Worm (Caenorhabditis elegans) whole organism, young adult: Measurements from ENCODE around the gene F17C11.26.

Experiments used
- F23B12.7 ChIP-seq: sonication (generic microtip); optimal IDR thresholded peaks from 2 replicates; lab custom pipeline; 2017; ENCODE audit warnings: missing genetic modification characterization, mild to moderate bottlenecking, missing compliant biosample characterization, antibody characterized with exemption, moderate library complexity; ENCODE audit not compliant: insufficient read depth
- F33H1.4 ChIP-seq: fragments of 200-800 bp; sonication (Bioruptor generic); IDR thresholded peaks from 2 replicates; pipeline ENCODE4 v1.3.6; 2022; ENCODE audit warnings: missing genetic modification reagents, missing genetic modification characterization, missing compliant biosample characterization
- F37B4.10 ChIP-seq: fragments of 200-800 bp; sonication (Bioruptor generic); IDR thresholded peaks from 2 replicates; pipeline ENCODE4 v1.3.6; 2022; ENCODE audit warnings: missing genetic modification characterization, missing compliant biosample characterization
- F52B5.7 ChIP-seq: sonication (generic microtip); optimal IDR thresholded peaks from 2 replicates; lab custom pipeline; 2016; ENCODE audit warnings: mild to moderate bottlenecking, missing genetic modification characterization, missing compliant biosample characterization
- F57C9.4 ChIP-seq: sonication (generic microtip); optimal IDR thresholded peaks from 2 replicates; lab custom pipeline; 2017; ENCODE audit warnings: mild to moderate bottlenecking, missing genetic modification characterization, missing compliant biosample characterization
- K11D2.4 ChIP-seq: fragments of 200-800 bp; sonication (Bioruptor generic); IDR thresholded peaks from 2 replicates; pipeline ENCODE4 v1.3.6; 2022; ENCODE audit warnings: missing genetic modification reagents, missing genetic modification characterization, missing compliant biosample characterization
- Y53G8AR.9 ChIP-seq: fragments of 200-800 bp; sonication (Bioruptor generic); conservative IDR thresholded peaks from 2 replicates; pipeline ENCODE4 v1.3.6; 2022; ENCODE audit warnings: missing genetic modification reagents, missing genetic modification characterization, missing compliant biosample characterization
- Y56A3A.18 ChIP-seq: fragments of 200-800 bp; sonication (Bioruptor generic); IDR thresholded peaks from 2 replicates; pipeline ENCODE4 v1.3.6; 2022; ENCODE audit warnings: missing genetic modification reagents, missing genetic modification characterization, missing compliant biosample characterization
- Y95B8A.8 ChIP-seq: fragments of 200-800 bp; sonication (Bioruptor generic); IDR thresholded peaks from 2 replicates; pipeline ENCODE4 v1.3.6; 2022; ENCODE audit warnings: missing genetic modification reagents, missing genetic modification characterization, missing compliant biosample characterization
- ZK185.1 ChIP-seq: sonication (generic microtip); optimal IDR thresholded peaks from 2 replicates; lab custom pipeline; 2016; ENCODE audit warnings: mild to moderate bottlenecking, missing genetic modification characterization, missing compliant biosample characterization; ENCODE audit not compliant: poor library complexity, severe bottlenecking
- aptf-2 ChIP-seq: fragments of 200-800 bp; sonication (Bioruptor generic); conservative IDR thresholded peaks from 2 replicates; pipeline ENCODE4 v1.3.6; 2022; ENCODE audit warnings: missing genetic modification reagents, missing genetic modification characterization, missing compliant biosample characterization
- atf-7 ChIP-seq: sonication (generic microtip); optimal IDR thresholded peaks from 2 replicates; lab custom pipeline; 2017; ENCODE audit warnings: mild to moderate bottlenecking, missing genetic modification characterization, missing compliant biosample characterization
- athp-1 ChIP-seq: sonication (generic microtip); optimal IDR thresholded peaks from 2 replicates; lab custom pipeline; 2017; ENCODE audit warnings: mild to moderate bottlenecking, missing genetic modification characterization, missing compliant biosample characterization
- attf-3 ChIP-seq: fragments of 200-800 bp; sonication (Bioruptor generic); conservative IDR thresholded peaks from 2 replicates; pipeline ENCODE4 v1.3.6; 2022; ENCODE audit warnings: missing genetic modification reagents, missing genetic modification characterization, missing compliant biosample characterization
- attf-6 ChIP-seq: fragments of 200-800 bp; sonication (Bioruptor generic); IDR thresholded peaks from 2 replicates; pipeline ENCODE4 v1.3.6; 2022; ENCODE audit warnings: missing genetic modification reagents, missing genetic modification characterization, missing compliant biosample characterization
- bed-1 ChIP-seq: fragments of 200-800 bp; sonication (Bioruptor generic); IDR thresholded peaks from 2 replicates; pipeline ENCODE4 v1.3.6; 2022; ENCODE audit warnings: missing genetic modification reagents, missing genetic modification characterization, missing compliant biosample characterization
- ceh-100 ChIP-seq: fragments of 200-800 bp; sonication (Bioruptor generic); IDR thresholded peaks from 2 replicates; pipeline ENCODE4 v1.3.6; 2022; ENCODE audit warnings: missing genetic modification reagents, missing genetic modification characterization, missing compliant biosample characterization
- ceh-79 ChIP-seq: sonication (generic microtip); optimal IDR thresholded peaks from 2 replicates; lab custom pipeline; 2017; ENCODE audit warnings: mild to moderate bottlenecking, missing genetic modification characterization, missing compliant biosample characterization
- chd-7 ChIP-seq: sonication (generic microtip); optimal IDR thresholded peaks from 2 replicates; lab custom pipeline; 2016; ENCODE audit warnings: mild to moderate bottlenecking, missing genetic modification characterization, moderate library complexity, missing compliant biosample characterization
- dpff-1 ChIP-seq: sonication (generic microtip); optimal IDR thresholded peaks from 2 replicates; lab custom pipeline; 2017; ENCODE audit warnings: mild to moderate bottlenecking, missing genetic modification characterization, missing compliant biosample characterization
- egl-18 ChIP-seq: fragments of 200-800 bp; sonication (Bioruptor generic); IDR thresholded peaks from 2 replicates; pipeline ENCODE4 v1.3.6; 2022; ENCODE audit warnings: missing genetic modification reagents, missing genetic modification characterization, missing compliant biosample characterization
- egrh-3 ChIP-seq: fragments of 200-800 bp; sonication (Bioruptor generic); IDR thresholded peaks from 2 replicates; pipeline ENCODE4 v1.3.6; 2022; ENCODE audit warnings: missing genetic modification reagents, missing genetic modification characterization, missing compliant biosample characterization
- ekl-4 ChIP-seq: fragments of 200-800 bp; sonication (Bioruptor generic); IDR thresholded peaks from 2 replicates; pipeline ENCODE4 v1.3.6; 2022; ENCODE audit warnings: missing genetic modification reagents, missing genetic modification characterization, missing compliant biosample characterization
- him-1 ChIP-seq: sonication (generic microtip); optimal IDR thresholded peaks from 2 replicates; lab custom pipeline; 2016; ENCODE audit warnings: missing genotype, missing genetic modification reagents, missing genetic modification characterization, missing compliant biosample characterization
- hlh-26 ChIP-seq: fragments of 200-800 bp; sonication (Bioruptor generic); conservative IDR thresholded peaks from 2 replicates; pipeline ENCODE4 v1.3.6; 2022; ENCODE audit warnings: missing genetic modification reagents, missing genetic modification characterization, missing compliant biosample characterization
- lin-26 ChIP-seq: fragments of 200-800 bp; sonication (Bioruptor generic); IDR thresholded peaks from 2 replicates; pipeline ENCODE4 v1.3.6; 2022; ENCODE audit warnings: missing genetic modification reagents, missing genetic modification characterization, missing compliant biosample characterization
- lin-35 ChIP-seq, 3 experiments: fragments of 150-350 bp in 2 of 3; sonication (generic microtip) in 1 of 3; optimal IDR thresholded peaks; 2 replicates each; lab custom pipeline; 2014 to 2018; ENCODE audit warnings: missing biosample characterization in 3 of 3, missing genetic modification characterization in 3 of 3, missing genetic modification reagents in 3 of 3
- lin-54 ChIP-seq: fragments of 200-800 bp; sonication (Bioruptor generic); optimal IDR thresholded peaks from 2 replicates; lab custom pipeline; 2018; ENCODE audit warnings: mild to moderate bottlenecking, missing genetic modification characterization, missing compliant biosample characterization
- madf-6 ChIP-seq: fragments of 200-800 bp; sonication (Bioruptor generic); IDR thresholded peaks from 2 replicates; pipeline ENCODE4 v1.3.6; 2022; ENCODE audit warnings: missing genetic modification reagents, missing genetic modification characterization, missing compliant biosample characterization
- mel-28 ChIP-seq: sonication (generic microtip); optimal IDR thresholded peaks from 2 replicates; lab custom pipeline; 2016; ENCODE audit warnings: borderline replicate concordance, mild to moderate bottlenecking, missing genetic modification characterization, missing compliant biosample characterization
- mes-4 ChIP-seq: sonication (generic microtip); optimal IDR thresholded peaks from 2 replicates; lab custom pipeline; 2016; ENCODE audit warnings: missing genotype, missing genetic modification characterization, missing compliant biosample characterization
- nfya-1 ChIP-seq: sonication (generic microtip); optimal IDR thresholded peaks from 2 replicates; lab custom pipeline; 2017; ENCODE audit warnings: antibody characterized with exemption, missing compliant biosample characterization, missing genetic modification characterization, borderline replicate concordance; ENCODE audit not compliant: insufficient read depth
- nhr-120 ChIP-seq: fragments of 200-800 bp; sonication (Bioruptor generic); IDR thresholded peaks from 2 replicates; pipeline ENCODE4 v1.3.6; 2022; ENCODE audit warnings: missing genetic modification characterization, missing compliant biosample characterization
- nhr-80 ChIP-seq: sonication (generic microtip); optimal IDR thresholded peaks from 2 replicates; lab custom pipeline; 2016; ENCODE audit warnings: missing genetic modification characterization, missing compliant biosample characterization
- rcor-1 ChIP-seq: fragments of 200-800 bp; sonication (Bioruptor generic); IDR thresholded peaks from 2 replicates; pipeline ENCODE4 v1.3.6; 2022; ENCODE audit warnings: missing genetic modification reagents, missing genetic modification characterization, missing compliant biosample characterization
- rec-8 ChIP-seq, 2 experiments: sonication (generic microtip); optimal IDR thresholded peaks; 2 replicates each; lab custom pipeline; 2016; ENCODE audit warnings: mild to moderate bottlenecking in 2 of 2, missing genetic modification characterization in 2 of 2, missing genetic modification reagents in 2 of 2, missing genotype in 2 of 2, missing biosample characterization in 1 of 2, missing compliant biosample characterization in 1 of 2, moderate library complexity in 1 of 2
- snpc-1.1 ChIP-seq: sonication (generic microtip); optimal IDR thresholded peaks from 2 replicates; lab custom pipeline; 2017; ENCODE audit warnings: missing genetic modification characterization, mild to moderate bottlenecking, missing compliant biosample characterization, antibody characterized with exemption, moderate library complexity, missing genotype, missing genetic modification reagents; ENCODE audit not compliant: insufficient read depth
- snpc-3.4 ChIP-seq: sonication (generic microtip); optimal IDR thresholded peaks from 2 replicates; lab custom pipeline; 2017; ENCODE audit warnings: missing genetic modification characterization, mild to moderate bottlenecking, missing compliant biosample characterization, antibody characterized with exemption, moderate library complexity, missing genotype, missing genetic modification reagents
- sptf-2 ChIP-seq: fragments of 200-800 bp; sonication (Bioruptor generic); optimal IDR thresholded peaks from 2 replicates; lab custom pipeline; 2018; ENCODE audit warnings: mild to moderate bottlenecking, missing genetic modification characterization, missing compliant biosample characterization
- unc-130 ChIP-seq: sonication (generic microtip); optimal IDR thresholded peaks from 2 replicates; lab custom pipeline; 2016; ENCODE audit warnings: missing genetic modification reagents, missing genetic modification characterization, missing compliant biosample characterization
- ztf-3 ChIP-seq: fragments of 200-800 bp; sonication (Bioruptor generic); optimal IDR thresholded peaks from 2 replicates; lab custom pipeline; 2018; ENCODE audit warnings: mild to moderate bottlenecking, missing genetic modification characterization, missing compliant biosample characterization
- ztf-6 ChIP-seq: fragments of 200-800 bp; sonication (Bioruptor generic); IDR thresholded peaks from 2 replicates; pipeline ENCODE4 v1.3.6; 2022; ENCODE audit warnings: missing genetic modification reagents, missing genetic modification characterization, missing compliant biosample characterization

The F17C11.26 gene

ce11 chrV:10967594-10968273, 26.5 kb downstream of the F17C11.26 start (continued):
- TF ChIP-seq nhr-120 (GFP tag; lab: Robert Waterston, UW) (0 out of 2 replicates have a peak, but pooled peaks have one; percentile 10), F33H1.4 (GFP tag; lab: Robert Waterston, UW) (no peak), ekl-4 (0 out of 2 replicates have a peak, but pooled peaks have one; percentile 26), Y56A3A.18 (GFP tag; lab: Robert Waterston, UW) (peak; percentile 39; the same call in 1 of the 2 replicates), ztf-3 (GFP tag; lab: Kevin White, UChicago) (no peak), lin-54 (GFP tag; lab: Kevin White, UChicago) (peak; percentile 47), Y95B8A.8 (GFP tag; lab: Robert Waterston, UW) (peak; percentile 37; the same call in 1 of the 2 replicates), bed-1 (GFP tag; lab: Robert Waterston, UW) (no peak), atf-7 (tag; lab: Kevin White, UChicago) (peak; percentile 78), ceh-79 (tag; lab: Kevin White, UChicago) (no peak), F23B12.7 (tag; lab: Kevin White, UChicago) (no peak), athp-1 (tag; lab: Kevin White, UChicago) (peak; percentile 24), egrh-3 (GFP tag; lab: Robert Waterston, UW) (no peak), him-1 (tag; lab: Kevin White, UChicago) (peak; percentile 76), ceh-100 (0 out of 2 replicates have a peak, but pooled peaks have one; percentile 18), attf-6 (GFP tag; lab: Robert Waterston, UW) (0 out of 2 replicates have a peak, but pooled peaks have one; percentile 13), F37B4.10 (GFP tag; lab: Robert Waterston, UW) (no peak), madf-6 (GFP tag; lab: Robert Waterston, UW) (peak; percentile 69), egl-18 (GFP tag; lab: Robert Waterston, UW) (no peak), dpff-1 (no peak), snpc-3.4 (peak; percentile 79), Y53G8AR.9 (GFP tag; lab: Robert Waterston, UW) (0 out of 2 replicates have a peak, but pooled peaks have one; percentile 66), chd-7 (tag; lab: Kevin White, UChicago) (peak; percentile 57), sptf-2 (GFP tag; lab: Kevin White, UChicago) (no peak), attf-3 (GFP tag; lab: Robert Waterston, UW) (no peak), nhr-80 (tag; lab: Kevin White, UChicago) (peak; percentile 99)
- TF ChIP-seq, all 124 proteins: peak for 38

ce11 chrV:10970070-10970469, 28.8 kb downstream of the F17C11.26 start, which contains the start of gene F17C11.22:
F17C11.22 (minus strand) TSS chrV:10970170.
- TF ChIP-seq ztf-6: no peak
- TF ChIP-seq lin-54 (GFP tag; lab: Kevin White, UChicago): no peak
- TF ChIP-seq ZK185.1: no peak
- no peak for TF ChIP-seq mes-4 (tag; lab: Kevin White, UChicago)
- TF ChIP-seq dpff-1: no peak
- TF ChIP-seq mel-28: no peak
- TF ChIP-seq lin-26: no peak
- no peak for TF ChIP-seq snpc-3.4
- no peak for TF ChIP-seq unc-130 (GFP tag; lab: Kevin White, UChicago)
- TF ChIP-seq lin-35 (GFP tag; optimal IDR thresholded peaks at IDR 0.05; lab: Kevin White, UChicago): no peak
- no peak for TF ChIP-seq rec-8 (tag; optimal IDR thresholded peaks at IDR 0.05; lab: Kevin White, UChicago)

- TF ChIP-seq mes-4 (tag; lab: Kevin White, UChicago) (no peak), F52B5.7 (no peak), rcor-1 (GFP tag; lab: Robert Waterston, UW) (no peak), F57C9.4 (no peak), snpc-1.1 (no peak), nfya-1 (tag; lab: Kevin White, UChicago) (no peak), hlh-26 (GFP tag; lab: Robert Waterston, UW) (no peak), aptf-2 (GFP tag; lab: Robert Waterston, UW) (no peak), attf-3 (GFP tag; lab: Robert Waterston, UW) (no peak), F33H1.4 (GFP tag; lab: Robert Waterston, UW) (no peak), K11D2.4 (no peak)
- TF ChIP-seq, all 124 proteins: peak for 0
Observed at ce11 chrV:10970930-10971329, 29.7 kb downstream of the F17C11.26 start.
